Worm (Caenorhabditis elegans): Measurements from ENCODE around the gene gpcp-1.

DNA sequence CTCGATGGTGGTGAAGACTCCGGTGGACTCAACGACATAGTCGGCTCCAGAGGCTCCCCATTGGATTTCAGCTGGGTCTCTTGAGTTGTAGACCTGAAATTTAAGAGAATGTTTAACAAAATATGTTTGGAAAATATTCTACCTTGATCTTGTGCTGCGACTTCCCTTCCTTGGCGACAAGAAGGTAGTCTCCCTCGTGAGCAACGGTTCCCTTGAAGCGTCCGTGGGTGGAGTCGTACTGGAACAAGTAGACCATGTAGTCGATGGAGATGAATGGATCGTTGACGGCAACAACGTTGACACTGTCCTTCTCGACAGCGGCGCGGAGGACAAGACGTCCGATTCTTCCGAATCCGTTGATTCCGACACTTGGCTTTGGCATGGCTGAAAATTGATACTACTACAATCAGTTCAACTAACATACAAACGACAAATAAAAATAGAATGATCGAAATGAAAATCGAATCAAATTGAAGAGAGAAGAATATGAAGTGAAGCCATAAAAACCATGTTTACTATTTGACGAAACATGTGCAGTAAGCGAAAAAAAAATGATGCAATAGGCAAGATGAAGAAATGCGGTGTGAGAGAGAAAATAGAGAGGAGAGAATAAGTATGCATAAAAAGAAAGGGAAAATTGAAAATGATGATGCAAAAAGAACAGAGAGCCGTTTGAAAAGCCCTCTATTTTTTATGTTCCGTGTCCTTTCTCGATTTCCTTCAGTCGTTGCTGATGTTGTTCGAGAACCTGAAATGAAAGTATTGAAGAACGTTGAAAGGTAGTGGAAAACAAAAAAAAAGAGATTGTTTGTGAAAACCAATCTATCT is 4.1 kb upstream of the gpcp-1 start, which contains the start of gene gpd-2:
- TF ChIP-seq ceh-31 (tag; optimal IDR thresholded peaks at IDR 0.05) (no peak), gmeb-2 (tag; optimal IDR thresholded peaks at IDR 0.05) (no peak), ceh-48 (tag; optimal IDR thresholded peaks at IDR 0.05) (no peak), ceh-9 (tag; optimal IDR thresholded peaks at IDR 0.05) (no peak), pag-3 (tag; optimal IDR thresholded peaks at IDR 0.05; ENCODE audit: borderline replicate concordance) (no peak), nhr-232 (tag; optimal IDR thresholded peaks at IDR 0.05) (no peak), pha-4 (tag; optimal IDR thresholded peaks at IDR 0.05) (no peak), pat-9 (tag; optimal IDR thresholded peaks at IDR 0.05) (no peak), nhr-11 (tag; optimal IDR thresholded peaks at IDR 0.05) (no peak), ceh-14 (tag; optimal IDR thresholded peaks at IDR 0.05) (no peak)
